Worm (Caenorhabditis elegans): ENCODE data around the gene ZK836.3.
A peak's percentile ranks its signal among the peaks of the same experiment; 100 is the strongest.

The ZK836.3 gene

ce11 chrV:12162220-12162619, 33.5 kb downstream of the ZK836.3 start, which contains the start of gene C27A7.5:
C27A7.5 (minus strand) TSS chrV:12162320.
- no peak for TF ChIP-seq hmg-1.1 (GFP tag; IDR thresholded peaks at IDR 0.05)
- no peak for TF ChIP-seq Y75B8A.6 (GFP tag; IDR thresholded peaks at IDR 0.05)
- no peak for TF ChIP-seq nhr-77 (tag; optimal IDR thresholded peaks at IDR 0.05)
- no peak for TF ChIP-seq hlh-30 (tag; optimal IDR thresholded peaks at IDR 0.05; ENCODE audit: insufficient read depth)
- TF ChIP-seq dpl-1 (GFP tag; optimal IDR thresholded peaks at IDR 0.05): no peak
- TF ChIP-seq D1046.2 (GFP tag; IDR thresholded peaks at IDR 0.05): no peak
- no peak for TF ChIP-seq zfp-2 (tag; optimal IDR thresholded peaks at IDR 0.05)
- TF ChIP-seq lin-39 (tag; optimal IDR thresholded peaks at IDR 0.05): no peak
- TF ChIP-seq aha-1 (tag): no peak
- TF ChIP-seq nhr-10 (tag; optimal IDR thresholded peaks at IDR 0.05): no peak
- TF ChIP-seq sdz-12 (GFP tag; optimal IDR thresholded peaks at IDR 0.05): no peak
- TF ChIP-seq nhr-41 (GFP tag; IDR thresholded peaks at IDR 0.05): no peak
- no peak for TF ChIP-seq ZK546.5 (tag; optimal IDR thresholded peaks at IDR 0.05)
- TF ChIP-seq jun-1 (tag; optimal IDR thresholded peaks at IDR 0.05): no peak
- no peak for TF ChIP-seq zip-2 (tag; optimal IDR thresholded peaks at IDR 0.05)
- no peak for TF ChIP-seq lin-29 (GFP tag; IDR thresholded peaks at IDR 0.05)

ce11 chrV:12161157-12161556, 34.6 kb downstream of the ZK836.3 start:
- no peak for TF ChIP-seq mes-2 (tag; optimal IDR thresholded peaks at IDR 0.05; ENCODE audit: poor library complexity, severe bottlenecking)
- no peak for TF ChIP-seq Y48G9A.11 (GFP tag; IDR thresholded peaks at IDR 0.05)
- TF ChIP-seq fos-1 (tag; optimal IDR thresholded peaks at IDR 0.05): no peak
- no peak for TF ChIP-seq arid-1 (GFP tag; conservative IDR thresholded peaks at IDR 0.05)
- TF ChIP-seq jun-1 (tag; optimal IDR thresholded peaks at IDR 0.05): no peak

DNA sequence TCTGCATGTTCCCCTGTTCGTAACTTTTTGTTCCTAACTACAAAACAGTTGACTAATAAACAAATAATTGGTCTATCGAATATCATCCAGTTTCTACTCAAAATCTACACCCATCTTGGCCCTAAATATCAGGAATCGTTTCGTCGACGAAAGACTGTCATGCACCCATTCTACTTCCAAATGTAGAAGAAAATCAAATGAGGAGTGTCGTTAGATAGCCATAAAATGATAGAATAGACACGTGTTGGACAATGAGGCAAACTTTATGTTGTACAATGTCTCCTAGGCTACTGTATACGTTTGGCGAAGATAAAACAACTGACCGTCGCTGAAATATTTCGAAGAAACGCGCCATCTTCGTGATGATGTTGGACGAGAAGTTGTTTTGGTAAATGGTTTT, 35.8 kb downstream of the ZK836.3 start:
- TF ChIP-seq lsy-2 (tag; optimal IDR thresholded peaks at IDR 0.05) (no peak), T20F7.1 (GFP tag; optimal IDR thresholded peaks at IDR 0.05) (no peak), ces-1 (GFP tag; optimal IDR thresholded peaks at IDR 0.05) (no peak), lim-7 (GFP tag; IDR thresholded peaks at IDR 0.05) (no peak), mes-2 (tag; optimal IDR thresholded peaks at IDR 0.05; ENCODE audit: poor library complexity, severe bottlenecking) (no peak), R02D3.7 (tag; optimal IDR thresholded peaks at IDR 0.05) (no peak), zfp-2 (tag; optimal IDR thresholded peaks at IDR 0.05) (no peak), set-16 (GFP tag; IDR thresholded peaks at IDR 0.05) (no peak), lin-13 (GFP tag; optimal IDR thresholded peaks at IDR 0.05) (no peak), nhr-76 (tag; optimal IDR thresholded peaks at IDR 0.05) (no peak), spr-1 (tag; optimal IDR thresholded peaks at IDR 0.05) (no peak), cey-2 (tag; optimal IDR thresholded peaks at IDR 0.05; ENCODE audit: borderline replicate concordance, insufficient read depth) (no peak), F26F4.8 (GFP tag; conservative IDR thresholded peaks at IDR 0.05) (no peak), Y105C5A.15 (GFP tag; IDR thresholded peaks at IDR 0.05) (no peak), D1046.2 (GFP tag; IDR thresholded peaks at IDR 0.05) (no peak), nhr-237 (tag; optimal IDR thresholded peaks at IDR 0.05) (no peak), nhr-102 (tag; optimal IDR thresholded peaks at IDR 0.05) (no peak), F10B5.3 (tag; optimal IDR thresholded peaks at IDR 0.05) (no peak), lin-38 (GFP tag; IDR thresholded peaks at IDR 0.05) (no peak)

ce11 chrV:12158377-12158776, 37.4 kb downstream of the ZK836.3 start:
- TF ChIP-seq ceh-20 (GFP tag; IDR thresholded peaks at IDR 0.05) (peak; percentile 12; the same call in 1 of the 2 replicates), nhr-48 (tag; optimal IDR thresholded peaks at IDR 0.05) (peak; percentile 75), daf-19 (GFP tag; conservative IDR thresholded peaks at IDR 0.05) (no peak), daf-8 (GFP tag; IDR thresholded peaks at IDR 0.05) (no peak), mxl-3 (GFP tag; optimal IDR thresholded peaks at IDR 0.05) (peak; percentile 46), nhr-6 (tag; optimal IDR thresholded peaks at IDR 0.05) (peak; percentile 4), dmd-6 (GFP tag; IDR thresholded peaks at IDR 0.05) (peak; percentile 28; the same call in 1 of the 2 replicates)
